Worm (Caenorhabditis elegans) whole organism, L1 larva: Measurements from ENCODE around the gene srw-113.

Source experiments
- F16B12.6 ChIP-seq: fragments of 150-350 bp; optimal IDR thresholded peaks from 2 replicates; lab custom pipeline; 2014; ENCODE audit warnings: missing biosample characterization, missing genetic modification characterization
- ama-1 ChIP-seq: fragments of 150-350 bp; optimal IDR thresholded peaks from 2 replicates; lab custom pipeline; 2014
- ces-1 ChIP-seq: fragments of 150-350 bp; optimal IDR thresholded peaks from 2 replicates; lab custom pipeline; 2014; ENCODE audit warnings: missing biosample characterization, missing genetic modification reagents, missing genetic modification characterization
- isw-1 ChIP-seq: fragments of 200-800 bp; sonication (Bioruptor generic); IDR thresholded peaks from 2 replicates; pipeline ENCODE4 v1.3.6; 2022; ENCODE audit warnings: missing genetic modification characterization, missing compliant biosample characterization
- lin-39 ChIP-seq: fragments of 150-350 bp; optimal IDR thresholded peaks from 2 replicates; lab custom pipeline; 2014; ENCODE audit warnings: missing biosample characterization, missing genetic modification reagents, missing genetic modification characterization
- unc-130 ChIP-seq: fragments of 150-350 bp; optimal IDR thresholded peaks from 2 replicates; lab custom pipeline; 2017; ENCODE audit warnings: missing biosample characterization, missing genetic modification characterization, inconsistent platforms
- ztf-4 ChIP-seq: fragments of 150-350 bp; optimal IDR thresholded peaks from 2 replicates; lab custom pipeline; 2014; ENCODE audit warnings: missing biosample characterization, missing genetic modification characterization

- TF ChIP-seq ces-1 (GFP tag; lab: Kevin White, UChicago) (no peak), lin-39 (no peak), ama-1 (lab: Kevin White, UChicago) (no peak), unc-130 (tag; lab: Kevin White, UChicago) (no peak), F16B12.6 (tag; lab: Kevin White, UChicago) (no peak), ztf-4 (tag; lab: Kevin White, UChicago) (no peak), isw-1 (GFP tag; lab: Robert Waterston, UW) (no peak)
Measured at ce11 chrV:15306745-15307144, 26.2 kb upstream of the srw-113 start, which contains the start of gene T26H8.4.
